Worm (Caenorhabditis elegans) whole organism, L2 larva: ENCODE measurements around the gene rsf-1.

ENCODE experiments used
- C34F6.9 ChIP-seq: fragments of 150-350 bp; optimal IDR thresholded peaks from 2 replicates; lab custom pipeline; 2014; ENCODE audit warnings: missing biosample characterization, missing genetic modification characterization
- F13H6.1 ChIP-seq: sonication (generic microtip); optimal IDR thresholded peaks from 2 replicates; lab custom pipeline; 2016; ENCODE audit warnings: missing genetic modification characterization, missing compliant biosample characterization
- Y55F3AM.14 ChIP-seq: fragments of 200-800 bp; sonication (Bioruptor generic); optimal IDR thresholded peaks from 2 replicates; lab custom pipeline; 2018; ENCODE audit warnings: mild to moderate bottlenecking, missing genetic modification characterization, missing compliant biosample characterization
- ZK546.5 ChIP-seq: sonication (generic microtip); optimal IDR thresholded peaks from 2 replicates; lab custom pipeline; 2017; ENCODE audit warnings: missing biosample characterization, missing genetic modification characterization
- alr-1 ChIP-seq: fragments of 150-350 bp; optimal IDR thresholded peaks from 2 replicates; lab custom pipeline; 2014; ENCODE audit warnings: missing biosample characterization, missing genetic modification characterization
- aly-2 ChIP-seq: fragments of 150-350 bp; optimal IDR thresholded peaks from 2 replicates; lab custom pipeline; 2014; ENCODE audit warnings: missing biosample characterization, missing genetic modification characterization
- ama-1 ChIP-seq: fragments of 150-350 bp; optimal IDR thresholded peaks from 2 replicates; lab custom pipeline; 2018; ENCODE audit warnings: inconsistent platforms
- blmp-1 ChIP-seq: sonication (generic microtip); optimal IDR thresholded peaks from 2 replicates; lab custom pipeline; 2017; ENCODE audit warnings: missing genetic modification characterization, mild to moderate bottlenecking, missing compliant biosample characterization, antibody characterized with exemption, moderate library complexity; ENCODE audit not compliant: insufficient read depth
- crh-2 ChIP-seq: sonication (generic microtip); optimal IDR thresholded peaks from 2 replicates; lab custom pipeline; 2017; ENCODE audit warnings: missing biosample characterization, missing genetic modification characterization
- dmd-4 ChIP-seq: sonication (generic microtip); optimal IDR thresholded peaks from 2 replicates; lab custom pipeline; 2017; ENCODE audit warnings: missing biosample characterization, missing genetic modification characterization
- egl-27 ChIP-seq: sonication (generic microtip); optimal IDR thresholded peaks from 3 replicates; lab custom pipeline; 2017; ENCODE audit warnings: missing biosample characterization, missing genetic modification reagents, missing genetic modification characterization
- gmeb-1 ChIP-seq: fragments of 150-350 bp; optimal IDR thresholded peaks from 2 replicates; lab custom pipeline; 2014; ENCODE audit warnings: missing biosample characterization, missing genetic modification characterization
- lin-11 ChIP-seq: fragments of 150-350 bp; sonication (generic microtip); optimal IDR thresholded peaks from 2 replicates; lab custom pipeline; 2014; ENCODE audit warnings: missing biosample characterization, missing genetic modification characterization, inconsistent platforms, mixed read lengths
- lin-13 ChIP-seq: fragments of 150-350 bp; optimal IDR thresholded peaks from 2 replicates; lab custom pipeline; 2014; ENCODE audit warnings: missing biosample characterization, missing genetic modification reagents, missing genetic modification characterization
- lin-39 ChIP-seq: fragments of 150-350 bp; optimal IDR thresholded peaks from 2 replicates; lab custom pipeline; 2014; ENCODE audit warnings: missing biosample characterization, missing genetic modification reagents, missing genetic modification characterization
- lsy-2 ChIP-seq, 2 experiments: fragments of 150-350 bp in 1 of 2; sonication (generic microtip) in 1 of 2; optimal IDR thresholded peaks; 2 replicates each; lab custom pipeline; 2014 to 2017; ENCODE audit warnings: missing biosample characterization in 2 of 2, missing genetic modification characterization in 2 of 2
- mab-5 ChIP-seq: fragments of 150-350 bp; optimal IDR thresholded peaks from 2 replicates; lab custom pipeline; 2014; ENCODE audit warnings: missing biosample characterization, missing genetic modification characterization
- mdl-1 ChIP-seq, 2 experiments: fragments of 150-350 bp in 1 of 2; sonication (generic microtip) in 1 of 2; optimal IDR thresholded peaks; 2 replicates each; lab custom pipeline; 2017; ENCODE audit warnings: missing biosample characterization in 2 of 2, missing genetic modification characterization in 2 of 2
- nhr-10 ChIP-seq: sonication (generic microtip); optimal IDR thresholded peaks from 2 replicates; lab custom pipeline; 2017; ENCODE audit warnings: missing biosample characterization, missing genetic modification characterization
- nhr-12 ChIP-seq: fragments of 150-350 bp; optimal IDR thresholded peaks from 2 replicates; lab custom pipeline; 2014; ENCODE audit warnings: missing biosample characterization, missing genetic modification characterization
- nhr-129 ChIP-seq: fragments of 150-350 bp; optimal IDR thresholded peaks from 2 replicates; lab custom pipeline; 2014; ENCODE audit warnings: missing biosample characterization, missing genetic modification characterization
- nhr-23 ChIP-seq: fragments of 150-350 bp; optimal IDR thresholded peaks from 2 replicates; lab custom pipeline; 2014; ENCODE audit warnings: missing biosample characterization, missing genetic modification reagents, missing genetic modification characterization
- nhr-237 ChIP-seq: fragments of 150-350 bp; optimal IDR thresholded peaks from 2 replicates; lab custom pipeline; 2014; ENCODE audit warnings: missing biosample characterization, missing genetic modification characterization
- nhr-25 ChIP-seq: fragments of 150-350 bp; sonication (generic microtip); optimal IDR thresholded peaks from 3 replicates; lab custom pipeline; 2014; ENCODE audit warnings: missing biosample characterization, missing genetic modification characterization
- nhr-6 ChIP-seq: fragments of 150-350 bp; optimal IDR thresholded peaks from 2 replicates; lab custom pipeline; 2014; ENCODE audit warnings: missing biosample characterization, missing genetic modification characterization
- nhr-77 ChIP-seq: fragments of 150-350 bp; optimal IDR thresholded peaks from 2 replicates; lab custom pipeline; 2014; ENCODE audit warnings: missing biosample characterization, missing genetic modification characterization
- peb-1 ChIP-seq: fragments of 150-350 bp; optimal IDR thresholded peaks from 2 replicates; lab custom pipeline; 2014; ENCODE audit warnings: missing biosample characterization, missing genetic modification characterization
- sem-4 ChIP-seq: fragments of 150-350 bp; optimal IDR thresholded peaks from 2 replicates; lab custom pipeline; 2014; ENCODE audit warnings: missing biosample characterization, missing genetic modification reagents, missing genetic modification characterization
- skn-1 ChIP-seq: sonication (generic microtip); optimal IDR thresholded peaks from 2 replicates; lab custom pipeline; 2017; ENCODE audit warnings: missing biosample characterization, missing genetic modification characterization
- sma-3 ChIP-seq: sonication (generic microtip); optimal IDR thresholded peaks from 2 replicates; lab custom pipeline; 2016; ENCODE audit warnings: missing genetic modification reagents, missing genetic modification characterization, missing compliant biosample characterization
- snpc-4 ChIP-seq: fragments of 150-350 bp; optimal IDR thresholded peaks from 2 replicates; lab custom pipeline; 2014; ENCODE audit warnings: missing biosample characterization, missing genetic modification characterization
- unc-39 ChIP-seq: fragments of 150-350 bp; optimal IDR thresholded peaks from 2 replicates; lab custom pipeline; 2014; ENCODE audit warnings: missing biosample characterization, missing genetic modification characterization
- unc-55 ChIP-seq: fragments of 150-350 bp; sonication (generic microtip); optimal IDR thresholded peaks from 3 replicates; lab custom pipeline; 2014; ENCODE audit warnings: missing biosample characterization, missing genetic modification reagents, missing genetic modification characterization
- unc-62 ChIP-seq: fragments of 150-350 bp; optimal IDR thresholded peaks from 2 replicates; lab custom pipeline; 2014; ENCODE audit warnings: missing biosample characterization, missing genetic modification reagents, missing genetic modification characterization
- ztf-1 ChIP-seq: fragments of 200-800 bp; sonication (Bioruptor generic); conservative IDR thresholded peaks from 2 replicates; pipeline ENCODE4 v1.3.6; 2022; ENCODE audit warnings: missing genetic modification characterization, missing compliant biosample characterization
- ztf-4 ChIP-seq: fragments of 150-350 bp; optimal IDR thresholded peaks from 2 replicates; lab custom pipeline; 2014; ENCODE audit warnings: missing biosample characterization, missing genetic modification characterization

Gene rsf-1

DNA sequence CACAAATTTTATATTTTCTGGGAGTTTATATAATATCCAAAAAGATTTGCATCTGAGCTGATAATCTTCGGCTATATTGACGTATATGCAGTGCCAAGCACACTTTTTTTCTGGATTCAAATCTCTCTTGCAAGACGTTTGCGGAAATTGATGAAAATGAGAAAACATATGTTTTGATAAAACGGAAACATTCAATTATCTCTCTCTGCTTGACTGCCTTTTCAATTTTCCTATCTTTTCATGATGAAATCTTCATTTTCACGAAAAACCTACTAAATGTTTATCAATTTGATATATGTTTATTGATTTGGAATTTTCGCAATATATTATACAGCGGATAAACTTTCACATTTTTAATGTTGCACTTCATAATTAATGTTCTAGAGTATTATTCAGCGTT, 1.8 kb downstream of the rsf-1 start:
- TF ChIP-seq sma-3 (GFP tag; lab: Kevin White, UChicago): no peak
- no peak for TF ChIP-seq lin-13 (GFP tag; lab: Kevin White, UChicago)
- no peak for TF ChIP-seq ama-1 (lab: Kevin White, UChicago)
- TF ChIP-seq nhr-129 (tag; lab: Kevin White, UChicago): peak; percentile 15
- TF ChIP-seq dmd-4 (tag; lab: Kevin White, UChicago): no peak
- TF ChIP-seq ztf-1 (GFP tag; lab: Robert Waterston, UW): no peak
- no peak for TF ChIP-seq nhr-6 (tag; lab: Kevin White, UChicago)
- TF ChIP-seq snpc-4 (tag; lab: Kevin White, UChicago): no peak
- TF ChIP-seq unc-39 (tag; lab: Kevin White, UChicago): no peak
- TF ChIP-seq nhr-237 (tag; lab: Kevin White, UChicago): no peak
- no peak for TF ChIP-seq gmeb-1 (tag; lab: Kevin White, UChicago)
- no peak for TF ChIP-seq ztf-4 (tag; lab: Kevin White, UChicago)
- TF ChIP-seq lsy-2 (tag; optimal IDR thresholded peaks at IDR 0.05; lab: Kevin White, UChicago): peak in 1 of 2 experiments; percentile 5
- TF ChIP-seq peb-1: no peak
- TF ChIP-seq blmp-1 (tag; lab: Kevin White, UChicago): peak; percentile 10

- TF ChIP-seq alr-1: no peak
- TF ChIP-seq nhr-6 (tag; lab: Kevin White, UChicago): no peak
- TF ChIP-seq crh-2 (tag; lab: Kevin White, UChicago): no peak
- no peak for TF ChIP-seq unc-39 (tag; lab: Kevin White, UChicago)
- TF ChIP-seq nhr-129 (tag; lab: Kevin White, UChicago): no peak
- no peak for TF ChIP-seq Y55F3AM.14 (GFP tag; lab: Kevin White, UChicago)
- no peak for TF ChIP-seq ZK546.5 (tag; lab: Kevin White, UChicago)
- TF ChIP-seq nhr-10: no peak
- no peak for TF ChIP-seq unc-62 (GFP tag; lab: Kevin White, UChicago)
- TF ChIP-seq ztf-1 (GFP tag; lab: Robert Waterston, UW): no peak
- TF ChIP-seq, all 48 proteins: peak for 0
Observed at ce11 chrII:11312223-11312622, 6.0 kb downstream of the rsf-1 start, which contains the start of gene T24F1.7. TSS of gene T24F1.7 (plus strand) at chrII:11312523.

ce11 chrII:11314165-11314564, 8.0 kb downstream of the rsf-1 start, which contains the start of gene T24F1.4:
TSS of gene T24F1.4 (minus strand) at chrII:11314265.
- TF ChIP-seq F13H6.1 (tag; lab: Kevin White, UChicago): no peak

DNA sequence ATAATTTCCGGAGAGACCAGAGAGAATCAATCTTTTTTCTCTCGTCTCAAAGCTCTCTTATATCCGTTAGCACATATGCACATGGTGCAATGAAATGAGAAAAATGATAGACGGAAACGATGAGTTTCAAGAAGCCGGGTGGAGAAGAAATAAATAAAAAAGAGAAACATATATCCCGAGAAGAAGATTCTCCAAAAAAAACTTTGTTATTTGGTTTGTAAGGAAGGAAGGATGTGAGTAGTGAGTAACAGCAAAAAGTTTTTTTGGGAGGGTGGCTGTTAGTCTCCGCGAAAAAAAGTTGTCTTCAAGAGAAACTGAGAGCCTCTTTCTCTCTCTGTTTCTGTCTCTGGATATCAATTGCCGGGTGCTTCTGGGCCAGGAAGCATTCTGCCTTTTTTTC, 10.5 kb downstream of the rsf-1 start:
- TF ChIP-seq nhr-237 (tag; lab: Kevin White, UChicago): no peak
- no peak for TF ChIP-seq ztf-1 (GFP tag; lab: Robert Waterston, UW)
- no peak for TF ChIP-seq nhr-23 (tag; lab: Kevin White, UChicago)
- peak; percentile 28 for TF ChIP-seq unc-55 (GFP tag; lab: Kevin White, UChicago)
- no peak for TF ChIP-seq lin-11
- TF ChIP-seq nhr-129 (tag; lab: Kevin White, UChicago): peak; percentile 12
- no peak for TF ChIP-seq crh-2 (tag; lab: Kevin White, UChicago)
- TF ChIP-seq lsy-2 (tag; optimal IDR thresholded peaks at IDR 0.05; lab: Kevin White, UChicago): no peak
- TF ChIP-seq mdl-1 (tag; optimal IDR thresholded peaks at IDR 0.05; lab: Kevin White, UChicago): peak in 1 of 2 experiments; percentile 28
- TF ChIP-seq lin-39 (tag; lab: Kevin White, UChicago): no peak
- TF ChIP-seq nhr-77: no peak
- no peak for TF ChIP-seq blmp-1 (tag; lab: Kevin White, UChicago)
- TF ChIP-seq nhr-12 (tag; lab: Kevin White, UChicago): no peak
- TF ChIP-seq C34F6.9 (tag; lab: Kevin White, UChicago): peak; percentile 27
- no peak for TF ChIP-seq F13H6.1 (tag; lab: Kevin White, UChicago)
- no peak for TF ChIP-seq egl-27 (tag; lab: Kevin White, UChicago)
- TF ChIP-seq lin-13 (GFP tag; lab: Kevin White, UChicago): no peak
- TF ChIP-seq alr-1: no peak
- TF ChIP-seq peb-1: no peak
- no peak for TF ChIP-seq nhr-10
- no peak for TF ChIP-seq aly-2 (tag; lab: Kevin White, UChicago)

DNA sequence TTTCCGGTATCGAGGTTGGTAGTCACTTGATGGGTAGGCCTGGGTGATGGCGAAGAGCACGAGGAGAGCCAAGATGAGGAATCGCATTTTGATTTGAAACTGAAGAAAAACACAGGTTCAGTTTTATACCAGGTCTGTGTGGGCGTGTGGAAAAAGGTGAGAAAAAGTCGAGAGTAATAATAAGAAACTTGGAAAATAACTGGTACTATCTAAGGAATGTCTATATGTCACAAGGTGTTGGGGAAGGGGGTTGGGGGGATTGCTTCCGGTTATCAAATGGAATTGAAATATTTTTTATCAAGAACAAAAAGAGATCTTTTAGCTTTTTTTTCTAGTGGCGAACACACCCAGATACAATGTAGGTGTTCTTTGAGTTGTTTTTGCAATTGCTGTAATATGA, 13.4 kb downstream of the rsf-1 start, which contains the start of gene nlp-51:
TSS of gene nlp-51 (minus strand) at position 101 of the 400 bp plus-strand sequence.
- TF ChIP-seq sem-4 (tag; lab: Kevin White, UChicago) (no peak), C34F6.9 (tag; lab: Kevin White, UChicago) (no peak), mab-5 (tag; lab: Kevin White, UChicago) (no peak), nhr-25 (tag; lab: Kevin White, UChicago) (no peak), mdl-1 (tag; optimal IDR thresholded peaks at IDR 0.05; lab: Kevin White, UChicago) (no peak), skn-1 (no peak), unc-62 (GFP tag; lab: Kevin White, UChicago) (no peak)
